Worm (Caenorhabditis elegans): ENCODE measurements around the gene tsp-13.

DNA sequence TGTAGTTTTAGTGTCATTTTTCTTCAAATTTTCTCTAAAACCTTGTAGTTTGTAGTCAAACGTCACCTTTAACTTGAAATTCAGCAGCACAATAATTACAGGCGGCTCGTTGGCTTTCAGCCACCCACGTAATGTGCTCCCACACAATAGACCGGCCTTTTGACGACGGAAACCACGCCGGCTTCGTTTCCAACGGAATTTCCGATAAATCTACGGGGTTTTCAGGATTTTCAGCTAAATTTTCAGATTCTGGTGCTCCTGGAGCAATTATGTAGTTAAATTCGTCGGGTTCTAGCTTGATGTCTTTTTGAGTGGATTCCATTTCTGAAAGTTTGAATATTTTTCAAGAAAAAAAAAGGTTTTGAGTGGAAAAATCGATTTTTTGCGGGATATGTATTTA lies 29.3 kb upstream of the tsp-13 start, which contains the start of gene bed-1:
- TF ChIP-seq pha-4 (tag; optimal IDR thresholded peaks at IDR 0.05) (no peak), fkh-10 (GFP tag; optimal IDR thresholded peaks at IDR 0.05) (no peak), unc-3 (GFP tag; conservative IDR thresholded peaks at IDR 0.05) (no peak), unc-3 (tag; optimal IDR thresholded peaks at IDR 0.05) (no peak), elt-4 (tag; optimal IDR thresholded peaks at IDR 0.05) (no peak), ceh-48 (tag; optimal IDR thresholded peaks at IDR 0.05) (no peak), sox-2 (GFP tag; IDR thresholded peaks at IDR 0.05) (no peak)

Data from whole organism, late embryonic.